Fruit fly (Drosophila melanogaster): Measurements from ENCODE around the gene CG31213.

dm6 chr3R:19930913-19931706, 41.6 kb upstream of the CG31213 start:
- TF ChIP-seq psq (optimal IDR thresholded peaks at IDR 0.05), result no peak
- no peak for TF ChIP-seq h (optimal IDR thresholded peaks at IDR 0.05)
- TF ChIP-seq ttk (optimal IDR thresholded peaks at IDR 0.05), result no peak
- TF ChIP-seq insv (optimal IDR thresholded peaks at IDR 0.05), result no peak
- TF ChIP-seq Myc (optimal IDR thresholded peaks at IDR 0.05), result no peak
